Fruit fly (Drosophila melanogaster) whole organism, pupa: ENCODE measurements around the gene CG13801.
A peak's percentile ranks its signal among the peaks of the same experiment; 100 is the strongest.

Source experiments
- CG10348 ChIP-seq: fragments of 200-800 bp; sonication (Bioruptor generic); IDR thresholded peaks from 2 replicates; pipeline ENCODE4 v1.3.6; 2022; ENCODE audit warnings: missing biosample characterization, missing genetic modification characterization
- CG13204 ChIP-seq: fragments of 200-800 bp; sonication (Bioruptor generic); optimal IDR thresholded peaks from 2 replicates; lab custom pipeline; 2018; ENCODE audit warnings: missing biosample characterization, mild to moderate bottlenecking, missing genetic modification characterization, moderate library complexity
- CG14655 ChIP-seq: fragments of 200-800 bp; sonication (Bioruptor generic); optimal IDR thresholded peaks from 3 replicates; lab custom pipeline; 2017; ENCODE audit warnings: mild to moderate bottlenecking, missing biosample characterization, missing genetic modification reagents, missing genetic modification characterization
- CG15710 ChIP-seq: fragments of 200-800 bp; sonication (Bioruptor generic); optimal IDR thresholded peaks from 2 replicates; lab custom pipeline; 2018; ENCODE audit warnings: missing biosample characterization, mild to moderate bottlenecking, missing genetic modification characterization, moderate library complexity
- CG17806 ChIP-seq: fragments of 200-800 bp; sonication (Bioruptor generic); optimal IDR thresholded peaks from 2 replicates; lab custom pipeline; 2018; ENCODE audit warnings: missing biosample characterization, mild to moderate bottlenecking, missing genetic modification characterization, moderate library complexity
- CG4496 ChIP-seq: fragments of 200-800 bp; sonication (Bioruptor generic); IDR thresholded peaks from 3 replicates; pipeline ENCODE4 v1.3.6; 2022; ENCODE audit warnings: missing biosample characterization, missing genetic modification characterization
- CG8301 ChIP-seq: fragments of 200-800 bp; sonication (Bioruptor generic); optimal IDR thresholded peaks from 2 replicates; lab custom pipeline; 2018; ENCODE audit warnings: missing biosample characterization, mild to moderate bottlenecking, missing genetic modification characterization
- CG9948 ChIP-seq: fragments of 200-800 bp; sonication (Bioruptor generic); optimal IDR thresholded peaks from 2 replicates; lab custom pipeline; 2018; ENCODE audit warnings: missing biosample characterization, mild to moderate bottlenecking, missing genetic modification characterization, moderate library complexity
- EcR ChIP-seq: fragments of 200-800 bp; sonication (Bioruptor generic); optimal IDR thresholded peaks from 3 replicates; lab custom pipeline; 2019; ENCODE audit warnings: missing biosample characterization, missing genetic modification characterization, mild to moderate bottlenecking, moderate library complexity, missing genetic modification reagents
- Ets98B ChIP-seq: fragments of 200-800 bp; sonication (Bioruptor generic); IDR thresholded peaks from 2 replicates; pipeline ENCODE4 v1.3.6; 2022; ENCODE audit warnings: missing biosample characterization, missing genetic modification characterization
- Pif1A ChIP-seq: fragments of 200-800 bp; sonication (Bioruptor generic); optimal IDR thresholded peaks from 3 replicates; lab custom pipeline; 2016; ENCODE audit warnings: missing biosample characterization, missing genetic modification characterization
- Pif1B ChIP-seq: fragments of 200-800 bp; sonication (Bioruptor generic); optimal IDR thresholded peaks from 3 replicates; lab custom pipeline; 2016; ENCODE audit warnings: missing biosample characterization, missing genetic modification characterization
- Snoo ChIP-seq: fragments of 200-800 bp; sonication (Bioruptor generic); optimal IDR thresholded peaks from 3 replicates; lab custom pipeline; 2017; ENCODE audit warnings: missing biosample characterization, mild to moderate bottlenecking, missing genetic modification characterization, inconsistent platforms

DNA sequence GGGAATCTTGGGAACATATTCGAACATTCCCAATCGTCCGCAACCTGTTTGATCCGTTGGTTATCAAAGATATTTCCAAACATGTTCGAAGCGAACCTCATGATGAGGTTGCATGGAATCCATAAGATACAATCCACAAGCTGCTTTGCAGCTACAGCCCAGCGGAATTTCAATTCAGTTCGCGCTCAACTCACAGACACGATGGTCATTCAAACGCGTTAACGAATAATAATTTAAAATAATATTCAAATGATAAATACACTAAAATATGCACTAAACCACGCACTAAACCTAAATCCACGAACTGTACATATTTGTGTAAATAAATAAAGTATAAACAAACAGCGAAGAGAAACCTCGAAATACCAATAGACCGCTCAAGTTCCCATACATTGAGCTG lies 27.5 kb downstream of the CG13801 start:
- TF ChIP-seq Ets98B (GFP tag; lab: Robert Waterston, UW) (no peak), CG13204 (GFP tag; lab: Kevin White, UChicago) (no peak), CG10348 (GFP tag; lab: Robert Waterston, UW) (no peak), CG15710 (tag; lab: Kevin White, UChicago) (no peak), EcR (GFP tag; lab: Kevin White, UChicago) (no peak), CG14655 (GFP tag; lab: Kevin White, UChicago) (no peak), Snoo (tag; lab: Kevin White, UChicago) (no peak), CG9948 (tag; lab: Kevin White, UChicago) (no peak), Pif1A (GFP tag; lab: Kevin White, UChicago) (peak; percentile 12), CG8301 (tag; lab: Kevin White, UChicago) (no peak), CG17806 (no peak), CG4496 (GFP tag; lab: Robert Waterston, UW) (no peak), Pif1B (GFP tag; lab: Kevin White, UChicago) (peak; percentile 4)
